Worm (Caenorhabditis elegans) whole organism, mixed stage, embryonic: Measurements from ENCODE around the gene F26F2.4.

Source experiments
- bed-3 ChIP-seq: fragments of 200-800 bp; sonication (Bioruptor generic); optimal IDR thresholded peaks from 3 replicates; lab custom pipeline; 2018; ENCODE audit warnings: mild to moderate bottlenecking, missing genetic modification characterization, moderate library complexity, missing compliant biosample characterization
- blmp-1 ChIP-seq: fragments of 150-350 bp; optimal IDR thresholded peaks from 2 replicates; lab custom pipeline; 2014; ENCODE audit warnings: missing biosample characterization, missing genetic modification characterization
- ceh-39 ChIP-seq: fragments of 150-350 bp; optimal IDR thresholded peaks from 2 replicates; lab custom pipeline; 2014; ENCODE audit warnings: missing biosample characterization, missing genetic modification characterization
- ceh-43 ChIP-seq: fragments of 200-800 bp; sonication (Bioruptor generic); optimal IDR thresholded peaks from 2 replicates; lab custom pipeline; 2018; ENCODE audit warnings: mild to moderate bottlenecking, missing genetic modification characterization, moderate library complexity, missing compliant biosample characterization
- ceh-83 ChIP-seq: fragments of 200-800 bp; sonication (Bioruptor generic); optimal IDR thresholded peaks from 2 replicates; lab custom pipeline; 2018; ENCODE audit warnings: mild to moderate bottlenecking, missing genetic modification characterization, missing compliant biosample characterization
- ces-1 ChIP-seq: fragments of 150-350 bp; optimal IDR thresholded peaks from 2 replicates; lab custom pipeline; 2014; ENCODE audit warnings: missing biosample characterization, missing genetic modification reagents, missing genetic modification characterization
- cnd-1 ChIP-seq: fragments of 200-800 bp; sonication (Bioruptor generic); optimal IDR thresholded peaks from 2 replicates; lab custom pipeline; 2018; ENCODE audit warnings: mild to moderate bottlenecking, missing genetic modification characterization, missing compliant biosample characterization
- drap-1 ChIP-seq: fragments of 200-800 bp; sonication (Bioruptor generic); optimal IDR thresholded peaks from 3 replicates; lab custom pipeline; 2018; ENCODE audit warnings: mild to moderate bottlenecking, missing genetic modification characterization, missing compliant biosample characterization
- elt-1 ChIP-seq: sonication (generic microtip); optimal IDR thresholded peaks from 2 replicates; lab custom pipeline; 2017; ENCODE audit warnings: missing genetic modification characterization, mild to moderate bottlenecking, missing compliant biosample characterization, antibody characterized with exemption, moderate library complexity, borderline replicate concordance; ENCODE audit not compliant: insufficient read depth
- elt-3 ChIP-seq: fragments of 150-350 bp; optimal IDR thresholded peaks from 2 replicates; lab custom pipeline; 2014; ENCODE audit warnings: missing biosample characterization, missing genetic modification characterization
- flh-1 ChIP-seq: fragments of 200-800 bp; sonication (Bioruptor generic); optimal IDR thresholded peaks from 2 replicates; lab custom pipeline; 2018; ENCODE audit warnings: mild to moderate bottlenecking, missing genetic modification characterization, moderate library complexity, missing compliant biosample characterization
- ham-2 ChIP-seq: fragments of 200-800 bp; sonication (Bioruptor generic); optimal IDR thresholded peaks from 2 replicates; lab custom pipeline; 2018; ENCODE audit warnings: mild to moderate bottlenecking, missing genetic modification characterization, missing compliant biosample characterization
- hlh-1 ChIP-seq: fragments of 150-350 bp; optimal IDR thresholded peaks from 2 replicates; lab custom pipeline; 2014; ENCODE audit warnings: missing biosample characterization, missing genetic modification reagents, missing genetic modification characterization
- lin-13 ChIP-seq: fragments of 150-350 bp; optimal IDR thresholded peaks from 2 replicates; lab custom pipeline; 2014; ENCODE audit warnings: missing biosample characterization, missing genetic modification characterization
- lin-32 ChIP-seq: fragments of 200-800 bp; sonication (Bioruptor generic); optimal IDR thresholded peaks from 2 replicates; lab custom pipeline; 2018; ENCODE audit warnings: mild to moderate bottlenecking, missing genetic modification characterization, missing compliant biosample characterization
- mab-5 ChIP-seq: fragments of 150-350 bp; optimal IDR thresholded peaks from 2 replicates; lab custom pipeline; 2014; ENCODE audit warnings: missing biosample characterization, missing genetic modification characterization
- mep-1 ChIP-seq: fragments of 150-350 bp; optimal IDR thresholded peaks from 2 replicates; lab custom pipeline; 2017; ENCODE audit warnings: missing biosample characterization, missing genetic modification reagents, missing genetic modification characterization, inconsistent platforms
- mls-2 ChIP-seq: sonication (generic microtip); optimal IDR thresholded peaks from 2 replicates; lab custom pipeline; 2016; ENCODE audit warnings: mild to moderate bottlenecking, missing genetic modification characterization, moderate library complexity, missing compliant biosample characterization
- nhr-12 ChIP-seq: fragments of 150-350 bp; optimal IDR thresholded peaks from 2 replicates; lab custom pipeline; 2014; ENCODE audit warnings: missing biosample characterization, missing genetic modification characterization
- nhr-2 ChIP-seq: fragments of 150-350 bp; optimal IDR thresholded peaks from 2 replicates; lab custom pipeline; 2014; ENCODE audit warnings: missing biosample characterization, missing genetic modification characterization
- nhr-237 ChIP-seq: fragments of 150-350 bp; optimal IDR thresholded peaks from 2 replicates; lab custom pipeline; 2014; ENCODE audit warnings: missing biosample characterization, missing genetic modification characterization
- nhr-28 ChIP-seq: fragments of 150-350 bp; optimal IDR thresholded peaks from 2 replicates; lab custom pipeline; 2014; ENCODE audit warnings: missing biosample characterization, missing genetic modification characterization
- nhr-76 ChIP-seq: sonication (generic microtip); optimal IDR thresholded peaks from 2 replicates; lab custom pipeline; 2017; ENCODE audit warnings: missing biosample characterization, missing genetic modification characterization
- pha-4 ChIP-seq: fragments of 150-350 bp; optimal IDR thresholded peaks from 2 replicates; lab custom pipeline; 2018; ENCODE audit warnings: missing biosample characterization, missing genetic modification reagents, missing genetic modification characterization
- sem-2 ChIP-seq: fragments of 200-800 bp; sonication (Bioruptor generic); optimal IDR thresholded peaks from 2 replicates; lab custom pipeline; 2018; ENCODE audit warnings: mild to moderate bottlenecking, missing genetic modification characterization, missing compliant biosample characterization
- unc-120 ChIP-seq: sonication (generic microtip); optimal IDR thresholded peaks from 2 replicates; lab custom pipeline; 2017; ENCODE audit warnings: missing genetic modification characterization, missing compliant biosample characterization; ENCODE audit not compliant: poor library complexity, severe bottlenecking
- unc-39 ChIP-seq: fragments of 150-350 bp; optimal IDR thresholded peaks from 2 replicates; lab custom pipeline; 2014; ENCODE audit warnings: missing biosample characterization, missing genetic modification characterization
- zip-8 ChIP-seq: fragments of 150-350 bp; optimal IDR thresholded peaks from 2 replicates; lab custom pipeline; 2014; ENCODE audit warnings: missing biosample characterization, missing genetic modification characterization
- ztf-11 ChIP-seq: fragments of 150-350 bp; optimal IDR thresholded peaks from 2 replicates; lab custom pipeline; 2014; ENCODE audit warnings: missing biosample characterization, missing genetic modification characterization

F26F2.4 gene

DNA sequence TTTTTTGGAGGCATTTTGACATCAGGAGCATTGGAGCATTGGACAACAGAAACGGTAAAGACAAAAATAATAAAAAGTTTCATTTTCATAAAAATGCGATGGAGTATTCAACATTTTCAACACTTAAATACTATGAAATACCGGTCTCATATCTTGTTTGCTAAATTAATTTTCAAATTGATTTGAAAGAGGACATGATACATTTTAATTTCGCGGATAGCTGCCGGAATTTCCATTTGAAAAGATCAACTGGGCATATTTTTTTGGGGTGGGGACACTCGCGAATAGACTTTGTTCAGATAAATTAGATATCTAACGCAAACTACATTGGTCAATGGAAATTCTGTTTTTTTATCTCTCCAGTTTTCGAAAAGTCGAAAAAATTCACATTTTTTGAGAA, 25.7 kb downstream of the F26F2.4 start, which contains the start of gene F26F2.10:
Gene F26F2.10, minus strand, starts transcription at position 101 of the 400 bp plus-strand sequence.
- TF ChIP-seq lin-32 (GFP tag; lab: Kevin White, UChicago), result no peak
- no peak for TF ChIP-seq elt-3 (tag; lab: Kevin White, UChicago)
- TF ChIP-seq blmp-1 (tag; lab: Kevin White, UChicago), result no peak
- no peak for TF ChIP-seq ceh-39 (tag; lab: Kevin White, UChicago)
- no peak for TF ChIP-seq lin-13 (tag; lab: Kevin White, UChicago)
- TF ChIP-seq nhr-28 (tag; lab: Kevin White, UChicago), result no peak
- TF ChIP-seq bed-3 (GFP tag; lab: Kevin White, UChicago), result no peak
- TF ChIP-seq ces-1 (GFP tag; lab: Kevin White, UChicago), result no peak
- TF ChIP-seq nhr-237 (tag; lab: Kevin White, UChicago), result no peak
- TF ChIP-seq mep-1 (tag; lab: Kevin White, UChicago), result no peak
- TF ChIP-seq drap-1, result no peak
- TF ChIP-seq cnd-1 (tag; lab: Kevin White, UChicago), result no peak
- no peak for TF ChIP-seq sem-2 (GFP tag; lab: Kevin White, UChicago)
- no peak for TF ChIP-seq ztf-11 (tag; lab: Kevin White, UChicago)
- TF ChIP-seq elt-1 (tag; lab: Kevin White, UChicago), result no peak
- TF ChIP-seq mab-5 (tag; lab: Kevin White, UChicago), result no peak
- TF ChIP-seq zip-8, result no peak
- TF ChIP-seq, all 35 proteins: peak for 0

ce11 chrV:20595653-20596052, 26.6 kb downstream of the F26F2.4 start, which contains the start of gene F26F2.11:
F26F2.11 (minus strand) TSS chrV:20595753.
- no peak for TF ChIP-seq nhr-2 (tag; lab: Kevin White, UChicago)
- TF ChIP-seq flh-1 (GFP tag; lab: Kevin White, UChicago), result no peak
- no peak for TF ChIP-seq ceh-39 (tag; lab: Kevin White, UChicago)
- no peak for TF ChIP-seq bed-3 (GFP tag; lab: Kevin White, UChicago)
- TF ChIP-seq blmp-1 (tag; lab: Kevin White, UChicago), result no peak
- no peak for TF ChIP-seq mep-1 (tag; lab: Kevin White, UChicago)
- TF ChIP-seq mab-5 (tag; lab: Kevin White, UChicago), result no peak
- no peak for TF ChIP-seq nhr-28 (tag; lab: Kevin White, UChicago)
- TF ChIP-seq nhr-237 (tag; lab: Kevin White, UChicago), result no peak

- TF ChIP-seq unc-120 (tag; lab: Kevin White, UChicago) (no peak), bed-3 (GFP tag; lab: Kevin White, UChicago) (no peak)
- TF ChIP-seq, all 35 proteins: peak for 0
Measured at ce11 chrV:20597076-20597475, 28.0 kb downstream of the F26F2.4 start, which contains the start of gene F46B3.1. F46B3.1 (minus strand) TSS chrV:20597176.

DNA sequence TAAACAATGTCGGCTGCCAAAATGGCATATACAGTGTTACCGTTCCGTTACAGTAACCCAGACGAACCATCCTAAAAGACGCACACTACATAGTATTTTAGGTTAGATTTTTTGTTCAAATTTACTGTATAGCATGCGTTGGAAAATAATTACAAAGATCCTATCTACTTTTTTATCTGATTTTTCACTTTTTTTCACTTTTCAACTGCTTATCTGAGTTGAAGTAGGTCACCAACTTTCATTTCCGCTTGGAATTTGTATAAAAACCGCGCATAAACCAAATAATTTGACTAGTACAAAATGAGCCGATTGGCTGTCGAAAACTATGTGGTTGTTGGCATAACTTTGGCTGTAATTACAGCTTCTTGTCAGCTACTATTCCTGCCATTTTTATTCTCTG, 30.7 kb downstream of the F26F2.4 start, which contains the start of gene col-163:
Gene col-163, plus strand, starts transcription at position 301 of the 400 bp plus-strand sequence.
- TF ChIP-seq ceh-83, result no peak
- no peak for TF ChIP-seq elt-3 (tag; lab: Kevin White, UChicago)
- TF ChIP-seq lin-13 (tag; lab: Kevin White, UChicago), result no peak
- no peak for TF ChIP-seq pha-4 (tag; lab: Kevin White, UChicago)
- TF ChIP-seq ceh-39 (tag; lab: Kevin White, UChicago), result no peak
- no peak for TF ChIP-seq unc-39 (tag; lab: Kevin White, UChicago)
- TF ChIP-seq zip-8, result no peak
- no peak for TF ChIP-seq mls-2 (tag; lab: Kevin White, UChicago)
- TF ChIP-seq ces-1 (GFP tag; lab: Kevin White, UChicago), result no peak
- TF ChIP-seq hlh-1, result no peak
- no peak for TF ChIP-seq ceh-43 (GFP tag; lab: Kevin White, UChicago)
- TF ChIP-seq flh-1 (GFP tag; lab: Kevin White, UChicago), result no peak

ce11 chrV:20600704-20601103, 31.6 kb downstream of the F26F2.4 start:
- TF ChIP-seq unc-39 (tag; lab: Kevin White, UChicago), result no peak
- no peak for TF ChIP-seq ztf-11 (tag; lab: Kevin White, UChicago)
- TF ChIP-seq ceh-83, result no peak
- no peak for TF ChIP-seq nhr-12 (tag; lab: Kevin White, UChicago)
- TF ChIP-seq blmp-1 (tag; lab: Kevin White, UChicago), result no peak
- no peak for TF ChIP-seq nhr-76
- no peak for TF ChIP-seq ceh-43 (GFP tag; lab: Kevin White, UChicago)
- TF ChIP-seq lin-32 (GFP tag; lab: Kevin White, UChicago), result no peak
- no peak for TF ChIP-seq flh-1 (GFP tag; lab: Kevin White, UChicago)
- no peak for TF ChIP-seq drap-1
- no peak for TF ChIP-seq sem-2 (GFP tag; lab: Kevin White, UChicago)
- TF ChIP-seq ham-2 (GFP tag; lab: Kevin White, UChicago), result no peak
